Worm (Caenorhabditis elegans) whole organism, mixed stage, embryonic: ENCODE results near the gene C06A1.3.

Experiments
- M03D4.4 ChIP-seq: sonication (generic microtip); optimal IDR thresholded peaks from 2 replicates; lab custom pipeline; 2017; ENCODE audit warnings: mild to moderate bottlenecking, missing genetic modification characterization, missing compliant biosample characterization
- bed-3 ChIP-seq: fragments of 200-800 bp; sonication (Bioruptor generic); optimal IDR thresholded peaks from 3 replicates; lab custom pipeline; 2018; ENCODE audit warnings: mild to moderate bottlenecking, missing genetic modification characterization, moderate library complexity, missing compliant biosample characterization
- blmp-1 ChIP-seq: fragments of 150-350 bp; optimal IDR thresholded peaks from 2 replicates; lab custom pipeline; 2014; ENCODE audit warnings: missing biosample characterization, missing genetic modification characterization
- ceh-39 ChIP-seq: fragments of 150-350 bp; optimal IDR thresholded peaks from 2 replicates; lab custom pipeline; 2014; ENCODE audit warnings: missing biosample characterization, missing genetic modification characterization
- ceh-43 ChIP-seq: fragments of 200-800 bp; sonication (Bioruptor generic); optimal IDR thresholded peaks from 2 replicates; lab custom pipeline; 2018; ENCODE audit warnings: mild to moderate bottlenecking, missing genetic modification characterization, moderate library complexity, missing compliant biosample characterization
- ceh-83 ChIP-seq: fragments of 200-800 bp; sonication (Bioruptor generic); optimal IDR thresholded peaks from 2 replicates; lab custom pipeline; 2018; ENCODE audit warnings: mild to moderate bottlenecking, missing genetic modification characterization, missing compliant biosample characterization
- ces-1 ChIP-seq: fragments of 150-350 bp; optimal IDR thresholded peaks from 2 replicates; lab custom pipeline; 2014; ENCODE audit warnings: missing biosample characterization, missing genetic modification reagents, missing genetic modification characterization
- cnd-1 ChIP-seq: fragments of 200-800 bp; sonication (Bioruptor generic); optimal IDR thresholded peaks from 2 replicates; lab custom pipeline; 2018; ENCODE audit warnings: mild to moderate bottlenecking, missing genetic modification characterization, missing compliant biosample characterization
- drap-1 ChIP-seq: fragments of 200-800 bp; sonication (Bioruptor generic); optimal IDR thresholded peaks from 3 replicates; lab custom pipeline; 2018; ENCODE audit warnings: mild to moderate bottlenecking, missing genetic modification characterization, missing compliant biosample characterization
- elt-1 ChIP-seq: sonication (generic microtip); optimal IDR thresholded peaks from 2 replicates; lab custom pipeline; 2017; ENCODE audit warnings: missing genetic modification characterization, mild to moderate bottlenecking, missing compliant biosample characterization, antibody characterized with exemption, moderate library complexity, borderline replicate concordance; ENCODE audit not compliant: insufficient read depth
- flh-1 ChIP-seq: fragments of 200-800 bp; sonication (Bioruptor generic); optimal IDR thresholded peaks from 2 replicates; lab custom pipeline; 2018; ENCODE audit warnings: mild to moderate bottlenecking, missing genetic modification characterization, moderate library complexity, missing compliant biosample characterization
- ham-2 ChIP-seq: fragments of 200-800 bp; sonication (Bioruptor generic); optimal IDR thresholded peaks from 2 replicates; lab custom pipeline; 2018; ENCODE audit warnings: mild to moderate bottlenecking, missing genetic modification characterization, missing compliant biosample characterization
- hlh-1 ChIP-seq: fragments of 150-350 bp; optimal IDR thresholded peaks from 2 replicates; lab custom pipeline; 2014; ENCODE audit warnings: missing biosample characterization, missing genetic modification reagents, missing genetic modification characterization
- lin-32 ChIP-seq: fragments of 200-800 bp; sonication (Bioruptor generic); optimal IDR thresholded peaks from 2 replicates; lab custom pipeline; 2018; ENCODE audit warnings: mild to moderate bottlenecking, missing genetic modification characterization, missing compliant biosample characterization
- lsy-2 ChIP-seq: fragments of 150-350 bp; optimal IDR thresholded peaks from 2 replicates; lab custom pipeline; 2014; ENCODE audit warnings: missing biosample characterization, missing genetic modification characterization
- mab-5 ChIP-seq: fragments of 150-350 bp; optimal IDR thresholded peaks from 2 replicates; lab custom pipeline; 2014; ENCODE audit warnings: missing biosample characterization, missing genetic modification characterization
- mep-1 ChIP-seq: fragments of 150-350 bp; optimal IDR thresholded peaks from 2 replicates; lab custom pipeline; 2017; ENCODE audit warnings: missing biosample characterization, missing genetic modification reagents, missing genetic modification characterization, inconsistent platforms
- mls-2 ChIP-seq: sonication (generic microtip); optimal IDR thresholded peaks from 2 replicates; lab custom pipeline; 2016; ENCODE audit warnings: mild to moderate bottlenecking, missing genetic modification characterization, moderate library complexity, missing compliant biosample characterization
- nhr-12 ChIP-seq: fragments of 150-350 bp; optimal IDR thresholded peaks from 2 replicates; lab custom pipeline; 2014; ENCODE audit warnings: missing biosample characterization, missing genetic modification characterization
- nhr-237 ChIP-seq: fragments of 150-350 bp; optimal IDR thresholded peaks from 2 replicates; lab custom pipeline; 2014; ENCODE audit warnings: missing biosample characterization, missing genetic modification characterization
- nhr-28 ChIP-seq: fragments of 150-350 bp; optimal IDR thresholded peaks from 2 replicates; lab custom pipeline; 2014; ENCODE audit warnings: missing biosample characterization, missing genetic modification characterization
- nhr-76 ChIP-seq: sonication (generic microtip); optimal IDR thresholded peaks from 2 replicates; lab custom pipeline; 2017; ENCODE audit warnings: missing biosample characterization, missing genetic modification characterization
- pha-4 ChIP-seq: fragments of 150-350 bp; optimal IDR thresholded peaks from 2 replicates; lab custom pipeline; 2018; ENCODE audit warnings: missing biosample characterization, missing genetic modification reagents, missing genetic modification characterization
- sem-2 ChIP-seq: fragments of 200-800 bp; sonication (Bioruptor generic); optimal IDR thresholded peaks from 2 replicates; lab custom pipeline; 2018; ENCODE audit warnings: mild to moderate bottlenecking, missing genetic modification characterization, missing compliant biosample characterization
- snpc-4 ChIP-seq: fragments of 150-350 bp; optimal IDR thresholded peaks from 2 replicates; lab custom pipeline; 2014; ENCODE audit warnings: missing biosample characterization, missing genetic modification characterization
- sptf-1 ChIP-seq: sonication (generic microtip); optimal IDR thresholded peaks from 2 replicates; lab custom pipeline; 2017; ENCODE audit warnings: mild to moderate bottlenecking, missing genetic modification characterization, moderate library complexity, missing compliant biosample characterization
- tbx-8 ChIP-seq: fragments of 200-800 bp; sonication (Bioruptor generic); optimal IDR thresholded peaks from 2 replicates; lab custom pipeline; 2018; ENCODE audit warnings: mild to moderate bottlenecking, missing genetic modification characterization, moderate library complexity, missing compliant biosample characterization
- unc-120 ChIP-seq: sonication (generic microtip); optimal IDR thresholded peaks from 2 replicates; lab custom pipeline; 2017; ENCODE audit warnings: missing genetic modification characterization, missing compliant biosample characterization; ENCODE audit not compliant: poor library complexity, severe bottlenecking
- unc-39 ChIP-seq: fragments of 150-350 bp; optimal IDR thresholded peaks from 2 replicates; lab custom pipeline; 2014; ENCODE audit warnings: missing biosample characterization, missing genetic modification characterization
- unc-62 ChIP-seq: fragments of 150-350 bp; optimal IDR thresholded peaks from 2 replicates; lab custom pipeline; 2014; ENCODE audit warnings: missing biosample characterization, missing genetic modification reagents, missing genetic modification characterization
- zip-8 ChIP-seq: fragments of 150-350 bp; optimal IDR thresholded peaks from 2 replicates; lab custom pipeline; 2014; ENCODE audit warnings: missing biosample characterization, missing genetic modification characterization

C06A1.3 gene

ce11 chrII:10527649-10528134 lies 44.4 kb upstream of the C06A1.3 start, which contains the start of gene mab-10:
Gene mab-10 (plus strand): TSS chrII:10528084.
- TF ChIP-seq mep-1 (tag; lab: Kevin White, UChicago) (no peak), sptf-1 (tag; lab: Kevin White, UChicago) (no peak), nhr-237 (tag; lab: Kevin White, UChicago) (no peak), ces-1 (GFP tag; lab: Kevin White, UChicago) (no peak), unc-39 (tag; lab: Kevin White, UChicago) (no peak), blmp-1 (no peak), tbx-8 (GFP tag; lab: Kevin White, UChicago) (no peak), mab-5 (tag; lab: Kevin White, UChicago) (no peak), unc-62 (GFP tag; lab: Kevin White, UChicago) (no peak), nhr-12 (no peak), drap-1 (GFP tag; lab: Kevin White, UChicago) (no peak), lsy-2 (tag; lab: Kevin White, UChicago) (no peak), ceh-43 (GFP tag; lab: Kevin White, UChicago) (no peak), lin-32 (GFP tag; lab: Kevin White, UChicago) (no peak), cnd-1 (no peak), nhr-76 (tag; lab: Kevin White, UChicago) (no peak)

- no peak for TF ChIP-seq zip-8 (tag; lab: Kevin White, UChicago)
- no peak for TF ChIP-seq blmp-1
- no peak for TF ChIP-seq snpc-4
- no peak for TF ChIP-seq ham-2 (GFP tag; lab: Kevin White, UChicago)
- no peak for TF ChIP-seq bed-3 (GFP tag; lab: Kevin White, UChicago)
- TF ChIP-seq pha-4, result no peak
- TF ChIP-seq drap-1 (GFP tag; lab: Kevin White, UChicago), result no peak
- no peak for TF ChIP-seq ceh-83 (GFP tag; lab: Kevin White, UChicago)
- TF ChIP-seq nhr-76 (tag; lab: Kevin White, UChicago), result no peak
- TF ChIP-seq hlh-1, result no peak
- TF ChIP-seq lsy-2 (tag; lab: Kevin White, UChicago), result no peak
- TF ChIP-seq ceh-39, result no peak
- no peak for TF ChIP-seq unc-62 (GFP tag; lab: Kevin White, UChicago)
- no peak for TF ChIP-seq M03D4.4 (tag; lab: Kevin White, UChicago)
- TF ChIP-seq sem-2, result no peak
- no peak for TF ChIP-seq ceh-43 (GFP tag; lab: Kevin White, UChicago)
- TF ChIP-seq nhr-237 (tag; lab: Kevin White, UChicago), result no peak
- no peak for TF ChIP-seq elt-1 (tag; lab: Kevin White, UChicago)
- TF ChIP-seq nhr-28 (tag; lab: Kevin White, UChicago), result no peak
Measured at ce11 chrII:10529218-10529751, 42.8 kb upstream of the C06A1.3 start.

DNA sequence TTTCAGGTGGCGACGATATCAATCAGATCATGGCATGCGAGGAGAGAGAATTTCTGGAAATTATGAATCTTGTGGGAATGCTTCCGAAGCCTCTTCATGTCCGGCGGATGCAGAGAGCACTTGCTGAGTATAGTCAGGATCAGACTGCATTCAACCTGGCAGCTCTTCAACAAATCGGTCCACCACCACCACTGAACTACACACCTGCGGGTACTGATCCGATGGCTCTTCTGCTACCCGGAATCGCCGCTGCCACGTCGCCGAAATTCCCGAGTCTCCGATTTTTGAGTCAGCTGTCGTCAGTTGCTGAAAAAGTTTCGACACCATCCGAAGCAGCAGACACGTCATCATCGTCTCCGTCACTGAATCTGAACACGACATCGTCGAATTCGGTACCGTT lies 41.2 kb upstream of the C06A1.3 start:
- no peak for TF ChIP-seq cnd-1
- no peak for TF ChIP-seq unc-120 (tag; lab: Kevin White, UChicago)
- no peak for TF ChIP-seq M03D4.4 (tag; lab: Kevin White, UChicago)
- TF ChIP-seq bed-3 (GFP tag; lab: Kevin White, UChicago), result no peak
- no peak for TF ChIP-seq nhr-28 (tag; lab: Kevin White, UChicago)
- no peak for TF ChIP-seq nhr-12
- no peak for TF ChIP-seq mep-1 (tag; lab: Kevin White, UChicago)
- no peak for TF ChIP-seq elt-1 (tag; lab: Kevin White, UChicago)
- no peak for TF ChIP-seq drap-1 (GFP tag; lab: Kevin White, UChicago)
- no peak for TF ChIP-seq lin-32 (GFP tag; lab: Kevin White, UChicago)
- TF ChIP-seq ceh-83 (GFP tag; lab: Kevin White, UChicago), result no peak
- TF ChIP-seq mls-2 (tag; lab: Kevin White, UChicago), result no peak
- TF ChIP-seq flh-1 (GFP tag; lab: Kevin White, UChicago), result no peak

ce11 chrII:10531604-10532003 lies 40.5 kb upstream of the C06A1.3 start:
- TF ChIP-seq tbx-8 (GFP tag; lab: Kevin White, UChicago), result no peak
- TF ChIP-seq nhr-76 (tag; lab: Kevin White, UChicago), result no peak
- no peak for TF ChIP-seq mls-2 (tag; lab: Kevin White, UChicago)
- no peak for TF ChIP-seq lin-32 (GFP tag; lab: Kevin White, UChicago)
- TF ChIP-seq elt-1 (tag; lab: Kevin White, UChicago), result no peak
- TF ChIP-seq unc-120 (tag; lab: Kevin White, UChicago), result no peak
- no peak for TF ChIP-seq lsy-2 (tag; lab: Kevin White, UChicago)
- no peak for TF ChIP-seq blmp-1
- no peak for TF ChIP-seq M03D4.4 (tag; lab: Kevin White, UChicago)
- no peak for TF ChIP-seq ces-1 (GFP tag; lab: Kevin White, UChicago)
- TF ChIP-seq nhr-12, result no peak
- TF ChIP-seq mep-1 (tag; lab: Kevin White, UChicago), result no peak
- no peak for TF ChIP-seq zip-8 (tag; lab: Kevin White, UChicago)
- TF ChIP-seq sptf-1 (tag; lab: Kevin White, UChicago), result no peak
